Worm (Caenorhabditis elegans): ENCODE measurements around the gene prp-8.

The prp-8 gene

ce11 chrIII:8175263-8175662 lies 11.1 kb downstream of the prp-8 start:
- TF ChIP-seq atf-7 (tag; optimal IDR thresholded peaks at IDR 0.05) (no peak), bed-2 (GFP tag; IDR thresholded peaks at IDR 0.05) (no peak), hrde-1 (tag; optimal IDR thresholded peaks at IDR 0.05; ENCODE audit: borderline replicate concordance) (no peak), ceh-91 (GFP tag; IDR thresholded peaks at IDR 0.05) (no peak), F57C9.4 (tag; optimal IDR thresholded peaks at IDR 0.05) (no peak), Y95B8A.8 (GFP tag; IDR thresholded peaks at IDR 0.05) (no peak), mes-4 (tag; optimal IDR thresholded peaks at IDR 0.05) (no peak), let-607 (tag; optimal IDR thresholded peaks at IDR 0.05) (no peak), ccch-3 (GFP tag; optimal IDR thresholded peaks at IDR 0.05) (no peak), xnd-1 (tag; optimal IDR thresholded peaks at IDR 0.05) (no peak)

DNA sequence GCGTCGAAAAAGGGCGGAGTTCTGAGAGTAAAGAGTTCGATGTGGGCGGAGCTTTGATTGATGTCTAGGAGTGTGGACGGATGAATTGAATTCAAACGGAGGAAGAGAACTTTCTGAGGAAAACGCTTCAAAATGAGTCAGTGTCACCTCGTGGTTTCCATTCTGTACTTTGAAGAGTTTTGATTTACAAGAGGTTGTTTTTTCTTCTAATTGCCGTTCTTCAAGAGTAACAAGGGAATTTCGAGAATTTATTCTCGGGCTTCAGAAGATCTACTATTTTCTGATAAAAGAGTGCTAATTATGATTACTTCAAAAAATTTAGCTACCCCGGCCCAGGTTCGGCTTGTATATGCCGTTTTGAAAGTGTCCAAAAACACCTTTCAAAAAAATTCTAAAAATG lies 12.1 kb downstream of the prp-8 start, which contains the start of gene C50C3.12:
Gene C50C3.12, plus strand, starts transcription at position 301 of the 400 bp plus-strand sequence.
- no peak for TF ChIP-seq K11D2.4 (GFP tag; IDR thresholded peaks at IDR 0.05)
- TF ChIP-seq tbx-9 (tag; optimal IDR thresholded peaks at IDR 0.05; ENCODE audit: borderline replicate concordance), result no peak
- no peak for TF ChIP-seq Y56A3A.18 (GFP tag; IDR thresholded peaks at IDR 0.05)
- no peak for TF ChIP-seq lin-54 (GFP tag; optimal IDR thresholded peaks at IDR 0.05)
- TF ChIP-seq egl-18 (GFP tag; IDR thresholded peaks at IDR 0.05), result no peak
- no peak for TF ChIP-seq madf-8 (GFP tag; conservative IDR thresholded peaks at IDR 0.05)
- TF ChIP-seq sptf-2 (GFP tag; optimal IDR thresholded peaks at IDR 0.05), result no peak
- no peak for TF ChIP-seq somi-1 (GFP tag; optimal IDR thresholded peaks at IDR 0.05)
- no peak for TF ChIP-seq ceh-100 (GFP tag; IDR thresholded peaks at IDR 0.05)
- no peak for TF ChIP-seq lsl-1 (GFP tag; optimal IDR thresholded peaks at IDR 0.05)
- no peak for TF ChIP-seq tbp1 (GFP tag; optimal IDR thresholded peaks at IDR 0.05)
- TF ChIP-seq rpc-1 (optimal IDR thresholded peaks at IDR 0.05), result no peak
- TF ChIP-seq rpc-1 (tag; optimal IDR thresholded peaks at IDR 0.05), result no peak
- TF ChIP-seq B0336.3 (GFP tag; IDR thresholded peaks at IDR 0.05), result no peak
- TF ChIP-seq tlf-1 (GFP tag; optimal IDR thresholded peaks at IDR 0.05), result no peak
- no peak for TF ChIP-seq egrh-3 (GFP tag; IDR thresholded peaks at IDR 0.05)
- TF ChIP-seq snpc-1.3 (tag; optimal IDR thresholded peaks at IDR 0.05; ENCODE audit: insufficient read depth), result no peak
- TF ChIP-seq mes-4 (tag; optimal IDR thresholded peaks at IDR 0.05), result no peak
- no peak for TF ChIP-seq xnd-1 (tag; optimal IDR thresholded peaks at IDR 0.05)
- TF ChIP-seq cebp-2 (GFP tag; IDR thresholded peaks at IDR 0.05), result no peak

ce11 chrIII:8178924-8179323 lies 14.8 kb downstream of the prp-8 start, which contains the start of gene C50C3.5:
C50C3.5 (plus strand) TSS chrIII:8179224.
- TF ChIP-seq madf-6 (GFP tag; IDR thresholded peaks at IDR 0.05) (no peak), ets-4 (GFP tag; optimal IDR thresholded peaks at IDR 0.05) (no peak), B0019.2 (GFP tag; conservative IDR thresholded peaks at IDR 0.05) (no peak), let-607 (tag; optimal IDR thresholded peaks at IDR 0.05) (no peak), nfyb-1 (GFP tag; IDR thresholded peaks at IDR 0.05) (no peak), snpc-1.3 (tag; optimal IDR thresholded peaks at IDR 0.05; ENCODE audit: insufficient read depth) (no peak), die-1 (tag; optimal IDR thresholded peaks at IDR 0.05) (no peak), egl-44 (GFP tag; IDR thresholded peaks at IDR 0.05) (no peak), K11D2.4 (GFP tag; IDR thresholded peaks at IDR 0.05) (no peak), F33H1.4 (GFP tag; IDR thresholded peaks at IDR 0.05) (no peak), snpc-4 (GFP tag; optimal IDR thresholded peaks at IDR 0.05) (no peak), snpc-4 (tag; optimal IDR thresholded peaks at IDR 0.05) (no peak), K12H6.12 (tag; optimal IDR thresholded peaks at IDR 0.05) (no peak), lin-26 (GFP tag; IDR thresholded peaks at IDR 0.05) (no peak), ztf-28 (GFP tag; IDR thresholded peaks at IDR 0.05) (no peak), akir-1 (GFP tag; optimal IDR thresholded peaks at IDR 0.05) (no peak)

Measured in whole organism, young adult.